Worm (Caenorhabditis elegans): ENCODE measurements around the gene F59D12.2.

DNA sequence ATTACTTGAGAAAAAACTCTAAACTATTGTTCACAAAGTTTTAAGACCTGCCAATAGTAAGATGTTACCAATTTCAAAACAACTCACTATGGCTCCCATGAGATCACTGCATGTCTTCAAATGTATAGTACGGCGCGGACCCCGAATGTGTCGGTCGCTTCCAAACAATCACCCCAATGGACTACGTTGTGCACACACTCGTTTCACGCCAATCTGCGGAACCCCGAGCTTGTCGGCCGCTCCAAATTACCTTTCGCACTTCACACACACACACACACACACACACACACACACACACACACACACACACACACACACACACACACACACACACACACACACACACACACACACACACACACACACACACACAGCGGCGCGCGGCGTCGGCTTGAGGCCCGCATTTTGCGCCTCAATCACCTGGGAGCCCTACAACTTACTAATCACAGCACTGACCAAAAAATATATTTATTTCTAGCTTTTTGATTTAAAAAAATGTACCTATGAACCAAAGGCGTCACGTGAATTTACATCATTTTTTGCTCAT lies 7.4 kb downstream of the F59D12.2 start:
- TF ChIP-seq snpc-4 (tag; optimal IDR thresholded peaks at IDR 0.05) (no peak), nhr-11 (tag; optimal IDR thresholded peaks at IDR 0.05) (no peak), ztf-11 (tag; optimal IDR thresholded peaks at IDR 0.05) (no peak), fkh-8 (tag; optimal IDR thresholded peaks at IDR 0.05) (no peak)

Data from whole organism, L1 larva.